Worm (Caenorhabditis elegans) whole organism, L4 larva: Measurements from ENCODE around the gene F56C3.9.

ENCODE experiments used
- Y105C5A.15 ChIP-seq: fragments of 200-800 bp; sonication (Bioruptor generic); IDR thresholded peaks from 2 replicates; pipeline ENCODE4 v1.3.6; 2022; ENCODE audit warnings: missing genetic modification characterization, missing compliant biosample characterization
- Y48G9A.11 ChIP-seq: fragments of 200-800 bp; sonication (Bioruptor generic); IDR thresholded peaks from 2 replicates; pipeline ENCODE4 v1.3.6; 2022; ENCODE audit warnings: missing genetic modification reagents, missing genetic modification characterization, missing compliant biosample characterization
- ama-1 ChIP-seq: fragments of 150-350 bp; optimal IDR thresholded peaks from 2 replicates; lab custom pipeline; 2014; ENCODE audit warnings: inconsistent platforms, mixed read lengths
- ceh-44 ChIP-seq: fragments of 200-800 bp; sonication (Bioruptor generic); IDR thresholded peaks from 2 replicates; pipeline ENCODE4 v1.3.6; 2022; ENCODE audit warnings: missing genetic modification reagents, missing genetic modification characterization, missing compliant biosample characterization
- daf-12 ChIP-seq: fragments of 150-350 bp; optimal IDR thresholded peaks from 2 replicates; lab custom pipeline; 2014; ENCODE audit warnings: missing biosample characterization, missing genetic modification reagents, missing genetic modification characterization
- dpl-1 ChIP-seq: fragments of 150-350 bp; optimal IDR thresholded peaks from 2 replicates; lab custom pipeline; 2014; ENCODE audit warnings: missing biosample characterization, missing genetic modification reagents, missing genetic modification characterization
- hlh-30 ChIP-seq: sonication (generic microtip); optimal IDR thresholded peaks from 2 replicates; lab custom pipeline; 2017; ENCODE audit warnings: antibody characterized with exemption, mild to moderate bottlenecking, missing genetic modification characterization, missing compliant biosample characterization; ENCODE audit not compliant: insufficient read depth
- mxl-3 ChIP-seq: fragments of 200-800 bp; sonication (Bioruptor generic); optimal IDR thresholded peaks from 2 replicates; lab custom pipeline; 2018; ENCODE audit warnings: mild to moderate bottlenecking, missing genetic modification characterization, missing compliant biosample characterization
- pha-4 ChIP-seq, 2 experiments: fragments of 150-350 bp in 1 of 2; fragments of 200-800 bp in 1 of 2; sonication (Bioruptor generic) in 1 of 2; IDR thresholded peaks in 1 of 2; optimal IDR thresholded peaks in 1 of 2; 2 replicates each; pipeline versions ENCODE4 v1.3.6 to Lab custom; 2014 to 2022; ENCODE audit warnings: missing genetic modification characterization in 2 of 2, missing genetic modification reagents in 2 of 2, missing biosample characterization in 1 of 2, missing compliant biosample characterization in 1 of 2
- ztf-11 ChIP-seq: fragments of 150-350 bp; optimal IDR thresholded peaks from 2 replicates; lab custom pipeline; 2014; ENCODE audit warnings: missing biosample characterization, missing genetic modification characterization

DNA sequence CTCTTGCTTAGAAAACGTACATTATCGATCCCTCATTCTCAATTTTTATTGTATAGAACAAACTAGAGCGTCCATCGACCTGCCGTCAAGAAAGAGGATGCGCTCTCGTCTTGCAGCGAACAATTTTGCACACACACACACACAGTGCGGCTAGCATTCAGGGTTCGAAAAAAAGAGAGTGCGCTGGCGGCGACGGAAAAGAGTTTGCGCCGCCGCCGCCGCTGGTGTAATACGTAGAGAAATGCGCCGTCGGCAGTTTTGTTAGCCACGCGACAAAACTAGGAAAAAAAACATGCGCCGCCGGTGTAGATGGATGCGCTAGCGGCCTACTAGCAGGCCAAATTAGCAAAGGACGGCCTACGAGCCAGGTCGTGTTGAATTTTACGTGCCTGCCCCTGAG lies 10.2 kb downstream of the F56C3.9 start:
- TF ChIP-seq ama-1 (lab: Kevin White, UChicago) (no peak), ztf-11 (no peak), Y105C5A.15 (GFP tag; lab: Robert Waterston, UW) (no peak), pha-4 (GFP tag; IDR thresholded peaks at IDR 0.05; lab: Robert Waterston, UW) (no peak), pha-4 (tag; optimal IDR thresholded peaks at IDR 0.05; lab: Kevin White, UChicago) (no peak), ceh-44 (GFP tag; lab: Robert Waterston, UW) (no peak), dpl-1 (GFP tag; lab: Kevin White, UChicago) (no peak), mxl-3 (GFP tag; lab: Kevin White, UChicago) (no peak), Y48G9A.11 (GFP tag; lab: Robert Waterston, UW) (no peak), hlh-30 (tag; lab: Kevin White, UChicago) (no peak), daf-12 (tag; lab: Kevin White, UChicago) (no peak)
